Fruit fly (Drosophila melanogaster): ENCODE data around the gene Cyp6d5.

DNA sequence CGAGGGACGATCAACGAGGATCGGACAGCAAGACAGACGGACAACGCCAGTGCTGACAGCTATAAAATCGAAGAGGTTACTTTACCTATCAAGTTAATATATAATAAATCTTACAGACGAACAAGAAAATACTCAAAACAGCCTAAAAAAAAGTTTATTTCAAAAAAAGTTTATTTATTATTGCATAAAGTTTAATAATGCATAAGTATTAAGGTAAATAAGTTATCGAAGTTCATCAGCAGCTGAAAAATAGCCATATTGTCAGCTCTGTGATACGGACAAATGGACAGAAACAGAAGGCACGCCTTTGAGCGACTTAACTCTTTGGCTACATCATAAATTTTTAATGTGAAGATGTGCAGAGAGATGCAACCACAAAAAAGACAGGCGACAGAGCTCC is 17.4 kb upstream of the Cyp6d5 start:
- no peak for TF ChIP-seq CG8478 (optimal IDR thresholded peaks at IDR 0.05)
- no peak for TF ChIP-seq CTCF (optimal IDR thresholded peaks at IDR 0.05)

Measured in S2 (cell line).